Worm (Caenorhabditis elegans) whole organism, L4 larva: ENCODE results near the gene spp-26.

Experiments
- D1046.2 ChIP-seq: fragments of 200-800 bp; sonication (Bioruptor generic); IDR thresholded peaks from 2 replicates; pipeline ENCODE4 v1.3.6; 2022; ENCODE audit warnings: missing genetic modification characterization, missing compliant biosample characterization
- F10B5.3 ChIP-seq: sonication (generic microtip); optimal IDR thresholded peaks from 2 replicates; lab custom pipeline; 2016; ENCODE audit warnings: mild to moderate bottlenecking, missing genetic modification characterization, missing compliant biosample characterization
- F26F4.8 ChIP-seq: fragments of 200-800 bp; sonication (Bioruptor generic); conservative IDR thresholded peaks from 2 replicates; pipeline ENCODE4 v1.3.6; 2022; ENCODE audit warnings: missing genetic modification characterization, missing compliant biosample characterization
- F44E2.7 ChIP-seq: fragments of 200-800 bp; sonication (Bioruptor generic); IDR thresholded peaks from 2 replicates; pipeline ENCODE4 v2.1.2; 2022; ENCODE audit warnings: missing genetic modification characterization, missing compliant biosample characterization
- R02D3.7 ChIP-seq: fragments of 150-350 bp; sonication (generic microtip); optimal IDR thresholded peaks from 3 replicates; lab custom pipeline; 2014; ENCODE audit warnings: missing biosample characterization, missing genetic modification characterization
- T26A8.4 ChIP-seq: fragments of 200-800 bp; sonication (Bioruptor generic); IDR thresholded peaks from 2 replicates; pipeline ENCODE4 v1.3.6; 2022; ENCODE audit warnings: missing genetic modification characterization, missing compliant biosample characterization
- Y105C5A.15 ChIP-seq: fragments of 200-800 bp; sonication (Bioruptor generic); IDR thresholded peaks from 2 replicates; pipeline ENCODE4 v1.3.6; 2022; ENCODE audit warnings: missing genetic modification characterization, missing compliant biosample characterization
- ZK337.2 ChIP-seq: fragments of 200-800 bp; sonication (Bioruptor generic); IDR thresholded peaks from 2 replicates; pipeline ENCODE4 v1.3.6; 2022; ENCODE audit warnings: missing genetic modification reagents, missing genetic modification characterization, missing compliant biosample characterization
- ceh-20 ChIP-seq: fragments of 200-800 bp; sonication (Bioruptor generic); IDR thresholded peaks from 2 replicates; pipeline ENCODE4 v1.3.6; 2022; ENCODE audit warnings: missing genetic modification reagents, missing genetic modification characterization, missing compliant biosample characterization
- ceh-62 ChIP-seq: sonication (generic microtip); optimal IDR thresholded peaks from 2 replicates; lab custom pipeline; 2017; ENCODE audit warnings: missing biosample characterization, missing genetic modification characterization
- ceh-82 ChIP-seq: sonication (generic microtip); optimal IDR thresholded peaks from 2 replicates; lab custom pipeline; 2017; ENCODE audit warnings: missing biosample characterization, missing genetic modification characterization
- cey-2 ChIP-seq: sonication (generic microtip); optimal IDR thresholded peaks from 3 replicates; lab custom pipeline; 2017; ENCODE audit warnings: missing genetic modification characterization, mild to moderate bottlenecking, missing compliant biosample characterization, antibody characterized with exemption, borderline replicate concordance; ENCODE audit not compliant: insufficient read depth
- daf-12 ChIP-seq: fragments of 150-350 bp; optimal IDR thresholded peaks from 2 replicates; lab custom pipeline; 2014; ENCODE audit warnings: missing biosample characterization, missing genetic modification reagents, missing genetic modification characterization
- daf-16 ChIP-seq, 3 experiments: sonication (generic microtip); optimal IDR thresholded peaks; 2 replicates each; lab custom pipeline; 2016 to 2017; ENCODE audit warnings: missing genetic modification characterization in 3 of 3, missing genetic modification reagents in 3 of 3, mild to moderate bottlenecking in 2 of 3, missing compliant biosample characterization in 2 of 3, missing biosample characterization in 1 of 3, moderate library complexity in 1 of 3
- dmd-8 ChIP-seq: fragments of 200-800 bp; sonication (Bioruptor generic); IDR thresholded peaks from 2 replicates; pipeline ENCODE4 v1.3.6; 2022; ENCODE audit warnings: missing genetic modification characterization, missing compliant biosample characterization
- dpl-1 ChIP-seq: fragments of 150-350 bp; optimal IDR thresholded peaks from 2 replicates; lab custom pipeline; 2014; ENCODE audit warnings: missing biosample characterization, missing genetic modification reagents, missing genetic modification characterization
- fkh-10 ChIP-seq: fragments of 150-350 bp; optimal IDR thresholded peaks from 2 replicates; lab custom pipeline; 2014; ENCODE audit warnings: missing biosample characterization, missing genetic modification reagents, missing genetic modification characterization
- fos-1 ChIP-seq: fragments of 150-350 bp; optimal IDR thresholded peaks from 2 replicates; lab custom pipeline; 2014; ENCODE audit warnings: missing biosample characterization, missing genetic modification characterization
- gei-8 ChIP-seq: fragments of 200-800 bp; sonication (Bioruptor generic); optimal IDR thresholded peaks from 2 replicates; lab custom pipeline; 2018; ENCODE audit warnings: mild to moderate bottlenecking, missing genetic modification characterization, missing compliant biosample characterization
- hlh-30 ChIP-seq: sonication (generic microtip); optimal IDR thresholded peaks from 2 replicates; lab custom pipeline; 2017; ENCODE audit warnings: antibody characterized with exemption, mild to moderate bottlenecking, missing genetic modification characterization, missing compliant biosample characterization; ENCODE audit not compliant: insufficient read depth
- jun-1 ChIP-seq: fragments of 150-350 bp; optimal IDR thresholded peaks from 2 replicates; lab custom pipeline; 2014; ENCODE audit warnings: missing biosample characterization, missing genetic modification reagents, missing genetic modification characterization
- lim-7 ChIP-seq: fragments of 200-800 bp; sonication (Bioruptor generic); IDR thresholded peaks from 2 replicates; pipeline ENCODE4 v1.3.6; 2022; ENCODE audit warnings: missing genetic modification characterization, missing compliant biosample characterization
- lin-15B ChIP-seq: fragments of 150-350 bp; sonication (generic microtip); optimal IDR thresholded peaks from 3 replicates; lab custom pipeline; 2014; ENCODE audit warnings: missing biosample characterization, missing genetic modification characterization
- lin-29 ChIP-seq: fragments of 200-800 bp; sonication (Bioruptor generic); IDR thresholded peaks from 2 replicates; pipeline ENCODE4 v1.3.6; 2022; ENCODE audit warnings: missing genetic modification reagents, missing genetic modification characterization, missing compliant biosample characterization
- madf-5 ChIP-seq, 2 experiments: fragments of 200-800 bp; sonication (Bioruptor generic); IDR thresholded peaks; 2 replicates each; pipeline ENCODE4 v1.3.6; 2022; ENCODE audit warnings: missing compliant biosample characterization in 2 of 2, missing genetic modification characterization in 2 of 2
- mep-1 ChIP-seq: fragments of 150-350 bp; sonication (generic microtip); optimal IDR thresholded peaks from 3 replicates; lab custom pipeline; 2014; ENCODE audit warnings: missing biosample characterization, missing genetic modification characterization
- mxl-2 ChIP-seq: fragments of 200-800 bp; sonication (Bioruptor generic); conservative IDR thresholded peaks from 2 replicates; pipeline ENCODE4 v1.3.6; 2022; ENCODE audit warnings: missing genetic modification reagents, missing genetic modification characterization, missing compliant biosample characterization
- mxl-3 ChIP-seq: fragments of 200-800 bp; sonication (Bioruptor generic); optimal IDR thresholded peaks from 2 replicates; lab custom pipeline; 2018; ENCODE audit warnings: mild to moderate bottlenecking, missing genetic modification characterization, missing compliant biosample characterization
- nhr-10 ChIP-seq: fragments of 150-350 bp; optimal IDR thresholded peaks from 2 replicates; lab custom pipeline; 2014; ENCODE audit warnings: missing biosample characterization, missing genetic modification characterization
- nhr-111 ChIP-seq: fragments of 200-800 bp; sonication (Bioruptor generic); optimal IDR thresholded peaks from 2 replicates; lab custom pipeline; 2018; ENCODE audit warnings: mild to moderate bottlenecking, missing genetic modification characterization, missing compliant biosample characterization
- nhr-25 ChIP-seq: sonication (generic microtip); optimal IDR thresholded peaks from 2 replicates; lab custom pipeline; 2017; ENCODE audit warnings: missing genetic modification characterization, mild to moderate bottlenecking, missing compliant biosample characterization, antibody characterized with exemption, moderate library complexity, borderline replicate concordance; ENCODE audit not compliant: insufficient read depth
- nhr-28 ChIP-seq: fragments of 150-350 bp; optimal IDR thresholded peaks from 2 replicates; lab custom pipeline; 2014; ENCODE audit warnings: missing biosample characterization, missing genetic modification characterization
- nhr-48 ChIP-seq: sonication (generic microtip); optimal IDR thresholded peaks from 2 replicates; lab custom pipeline; 2016; ENCODE audit warnings: mild to moderate bottlenecking, missing genetic modification characterization, missing compliant biosample characterization
- nhr-76 ChIP-seq: fragments of 150-350 bp; optimal IDR thresholded peaks from 2 replicates; lab custom pipeline; 2014; ENCODE audit warnings: missing biosample characterization, missing genetic modification characterization
- php-3 ChIP-seq: fragments of 200-800 bp; sonication (Bioruptor generic); IDR thresholded peaks from 2 replicates; pipeline ENCODE4 v1.3.6; 2022; ENCODE audit warnings: missing genetic modification reagents, missing genetic modification characterization, missing compliant biosample characterization
- pqm-1 ChIP-seq: sonication (generic microtip); optimal IDR thresholded peaks from 2 replicates; lab custom pipeline; 2017; ENCODE audit warnings: missing biosample characterization, missing genetic modification characterization
- rbr-2 ChIP-seq: sonication (generic microtip); optimal IDR thresholded peaks from 2 replicates; lab custom pipeline; 2016; ENCODE audit warnings: missing genotype, missing genetic modification characterization, missing compliant biosample characterization
- saeg-2 ChIP-seq: fragments of 200-800 bp; sonication (Bioruptor generic); IDR thresholded peaks from 2 replicates; pipeline ENCODE4 v1.3.6; 2022; ENCODE audit warnings: missing genetic modification reagents, missing genetic modification characterization, missing compliant biosample characterization
- set-16 ChIP-seq: fragments of 200-800 bp; sonication (Bioruptor generic); IDR thresholded peaks from 2 replicates; pipeline ENCODE4 v1.3.6; 2022; ENCODE audit warnings: missing genetic modification reagents, missing genetic modification characterization, missing compliant biosample characterization
- skn-1 ChIP-seq: fragments of 150-350 bp; optimal IDR thresholded peaks from 2 replicates; lab custom pipeline; 2014; ENCODE audit warnings: missing biosample characterization, missing genetic modification characterization
- snpc-4 ChIP-seq: fragments of 150-350 bp; optimal IDR thresholded peaks from 2 replicates; lab custom pipeline; 2014; ENCODE audit warnings: missing biosample characterization, missing genetic modification characterization
- spr-3 ChIP-seq: fragments of 200-800 bp; sonication (Bioruptor generic); optimal IDR thresholded peaks from 2 replicates; lab custom pipeline; 2018; ENCODE audit warnings: mild to moderate bottlenecking, missing genetic modification characterization, missing compliant biosample characterization
- tra-1 ChIP-seq: fragments of 200-800 bp; sonication (Bioruptor generic); IDR thresholded peaks from 2 replicates; pipeline ENCODE4 v1.3.6; 2022; ENCODE audit warnings: missing genetic modification reagents, missing genetic modification characterization, missing compliant biosample characterization
- unc-130 ChIP-seq: sonication (generic microtip); optimal IDR thresholded peaks from 2 replicates; lab custom pipeline; 2016; ENCODE audit warnings: missing genetic modification reagents, missing genetic modification characterization, missing compliant biosample characterization
- unc-39 ChIP-seq: sonication (generic microtip); optimal IDR thresholded peaks from 2 replicates; lab custom pipeline; 2017; ENCODE audit warnings: missing biosample characterization, missing genetic modification characterization
- unc-62 ChIP-seq, 3 experiments: fragments of 150-350 bp in 1 of 3; sonication (generic microtip); optimal IDR thresholded peaks in 2 of 3; peaks in 1 of 3; 1 replicate in 1 of 3; 2 replicates in 2 of 3; lab custom pipeline; 2014 to 2017; ENCODE audit warnings: missing biosample characterization in 3 of 3, missing genetic modification characterization in 3 of 3, missing genetic modification reagents in 3 of 3, missing genotype in 1 of 3
- zfp-2 ChIP-seq: sonication (generic microtip); optimal IDR thresholded peaks from 2 replicates; lab custom pipeline; 2016; ENCODE audit warnings: mild to moderate bottlenecking, missing genetic modification characterization, missing compliant biosample characterization
- zfp-3 ChIP-seq: fragments of 200-800 bp; sonication (Bioruptor generic); conservative IDR thresholded peaks from 2 replicates; pipeline ENCODE4 v1.3.6; 2022; ENCODE audit warnings: missing genetic modification reagents, missing genetic modification characterization, missing compliant biosample characterization
- zip-11 ChIP-seq: fragments of 200-800 bp; sonication (Bioruptor generic); IDR thresholded peaks from 2 replicates; pipeline ENCODE4 v1.3.6; 2022; ENCODE audit warnings: missing genetic modification characterization, missing compliant biosample characterization
- zip-2 ChIP-seq: fragments of 150-350 bp; optimal IDR thresholded peaks from 2 replicates; lab custom pipeline; 2014; ENCODE audit warnings: missing biosample characterization, missing genetic modification characterization
- ztf-11 ChIP-seq: fragments of 150-350 bp; optimal IDR thresholded peaks from 2 replicates; lab custom pipeline; 2014; ENCODE audit warnings: missing biosample characterization, missing genetic modification characterization

spp-26 gene

DNA sequence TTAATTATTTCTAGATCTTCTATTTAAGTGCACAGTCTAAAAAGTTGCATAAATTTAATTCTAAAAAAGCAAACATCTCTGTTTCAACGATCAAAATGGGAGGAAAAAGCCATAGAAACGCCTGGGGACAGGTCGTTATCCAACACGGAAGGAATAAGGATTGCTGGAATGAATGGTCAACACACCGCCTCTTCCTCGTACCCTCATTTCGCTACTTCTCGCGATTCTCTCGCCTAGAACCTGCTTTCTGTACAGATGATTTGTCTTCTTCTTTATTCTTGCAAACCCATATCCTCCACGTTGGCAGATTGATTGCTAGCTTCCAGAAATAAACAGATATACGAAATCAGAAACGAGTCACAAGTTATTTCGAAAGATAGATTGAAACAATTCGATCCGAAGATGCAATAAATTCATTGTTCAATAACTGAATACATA, 44.1 kb downstream of the spp-26 start, which contains the start of gene dpy-11 (continued):
- no peak for TF ChIP-seq unc-130 (GFP tag; lab: Kevin White, UChicago)
- 0 out of 2 replicates have a peak, but pooled peaks have one; percentile 48 for TF ChIP-seq tra-1 (GFP tag; lab: Robert Waterston, UW)
- TF ChIP-seq lim-7, result 0 out of 2 replicates have a peak, but pooled peaks have one; percentile 18
- no peak for TF ChIP-seq daf-12 (tag; lab: Kevin White, UChicago)
- no peak for TF ChIP-seq F26F4.8 (GFP tag; lab: Robert Waterston, UW)
- TF ChIP-seq F10B5.3 (tag; lab: Kevin White, UChicago), result no peak
- no peak for TF ChIP-seq unc-39 (tag; lab: Kevin White, UChicago)
- peak; percentile 81 for TF ChIP-seq mep-1 (tag; lab: Kevin White, UChicago)
- no peak for TF ChIP-seq zip-11 (GFP tag; lab: Robert Waterston, UW)
- TF ChIP-seq nhr-28, result peak; percentile 36
- TF ChIP-seq jun-1 (tag; lab: Kevin White, UChicago), result no peak
- TF ChIP-seq T26A8.4 (GFP tag; lab: Robert Waterston, UW), result peak; percentile 81
- TF ChIP-seq F44E2.7 (GFP tag; lab: Robert Waterston, UW), result no peak
- TF ChIP-seq fkh-10 (GFP tag; lab: Kevin White, UChicago), result no peak
- TF ChIP-seq nhr-10 (tag; lab: Kevin White, UChicago), result no peak
- TF ChIP-seq ZK337.2 (GFP tag; lab: Robert Waterston, UW), result peak; percentile 35; the same call in 1 of the 2 replicates
- no peak for TF ChIP-seq hlh-30 (tag; lab: Kevin White, UChicago)
- TF ChIP-seq set-16 (GFP tag; lab: Robert Waterston, UW), result no peak
- no peak for TF ChIP-seq nhr-76 (tag; lab: Kevin White, UChicago)
- TF ChIP-seq dmd-8 (GFP tag; lab: Robert Waterston, UW), result no peak
- 0 out of 2 replicates have a peak, but pooled peaks have one; percentile 7 for TF ChIP-seq mxl-2 (GFP tag; lab: Robert Waterston, UW)
- TF ChIP-seq pqm-1 (tag; lab: Kevin White, UChicago), result no peak
- 0 out of 2 replicates have a peak, but pooled peaks have one; percentile 46 for TF ChIP-seq Y105C5A.15 (GFP tag; lab: Robert Waterston, UW)
- TF ChIP-seq madf-5 (GFP tag; IDR thresholded peaks at IDR 0.05; lab: Robert Waterston, UW), result no peak
- no peak for TF ChIP-seq ztf-11
- no peak for TF ChIP-seq lin-15B (tag; lab: Kevin White, UChicago)
- peak in 1 of 2 experiments; percentile 30 for TF ChIP-seq daf-16 (GFP tag; optimal IDR thresholded peaks at IDR 0.05; lab: Kevin White, UChicago)
- peak; percentile 21 for TF ChIP-seq daf-16 (tag; optimal IDR thresholded peaks at IDR 0.05; lab: Kevin White, UChicago)
- no peak for TF ChIP-seq saeg-2 (GFP tag; lab: Robert Waterston, UW)
- no peak for TF ChIP-seq ceh-62 (tag; lab: Kevin White, UChicago)
- peak; percentile 12 for TF ChIP-seq spr-3
- TF ChIP-seq skn-1, result no peak
- no peak for TF ChIP-seq D1046.2 (GFP tag; lab: Robert Waterston, UW)
- TF ChIP-seq gei-8 (GFP tag; lab: Kevin White, UChicago), result peak; percentile 46
- no peak for TF ChIP-seq lin-29 (GFP tag; lab: Robert Waterston, UW)
- TF ChIP-seq fos-1 (tag; lab: Kevin White, UChicago), result no peak
- TF ChIP-seq nhr-25 (tag; lab: Kevin White, UChicago), result peak; percentile 55
- no peak for TF ChIP-seq zfp-2
- TF ChIP-seq cey-2 (tag; lab: Kevin White, UChicago), result no peak
- TF ChIP-seq ceh-20 (GFP tag; lab: Robert Waterston, UW), result no peak
- TF ChIP-seq php-3 (GFP tag; lab: Robert Waterston, UW), result 0 out of 2 replicates have a peak, but pooled peaks have one; percentile 8
- TF ChIP-seq zfp-3 (GFP tag; lab: Robert Waterston, UW), result peak; percentile 93
- peak; percentile 75 for TF ChIP-seq mxl-3 (GFP tag; lab: Kevin White, UChicago)
- peak; percentile 44 for TF ChIP-seq nhr-48
- no peak for TF ChIP-seq nhr-111 (GFP tag; lab: Kevin White, UChicago)
- no peak for TF ChIP-seq unc-62 (GFP tag; optimal IDR thresholded peaks at IDR 0.05 in 1 of 2; lab: Kevin White, UChicago)
- no peak for TF ChIP-seq unc-62 (tag; optimal IDR thresholded peaks at IDR 0.05; lab: Kevin White, UChicago)
- TF ChIP-seq R02D3.7 (tag; lab: Kevin White, UChicago), result no peak
- no peak for TF ChIP-seq ceh-82
- TF ChIP-seq snpc-4 (tag; lab: Kevin White, UChicago), result no peak
- TF ChIP-seq zip-2 (tag; lab: Kevin White, UChicago), result no peak
- TF ChIP-seq rbr-2 (tag; lab: Kevin White, UChicago), result no peak
- no peak for TF ChIP-seq dpl-1 (GFP tag; lab: Kevin White, UChicago)
